Worm (Caenorhabditis elegans) whole organism, L2 larva: Measurements from ENCODE around the gene F32D1.8.

ENCODE experiments used
- F13H6.1 ChIP-seq: sonication (generic microtip); optimal IDR thresholded peaks from 2 replicates; lab custom pipeline; 2016; ENCODE audit warnings: missing genetic modification characterization, missing compliant biosample characterization
- R02D3.7 ChIP-seq: fragments of 150-350 bp; optimal IDR thresholded peaks from 2 replicates; lab custom pipeline; 2014; ENCODE audit warnings: missing biosample characterization, missing genetic modification characterization
- Y55F3AM.14 ChIP-seq: fragments of 200-800 bp; sonication (Bioruptor generic); optimal IDR thresholded peaks from 2 replicates; lab custom pipeline; 2018; ENCODE audit warnings: mild to moderate bottlenecking, missing genetic modification characterization, missing compliant biosample characterization
- ZK546.5 ChIP-seq: sonication (generic microtip); optimal IDR thresholded peaks from 2 replicates; lab custom pipeline; 2017; ENCODE audit warnings: missing biosample characterization, missing genetic modification characterization
- alr-1 ChIP-seq: fragments of 150-350 bp; optimal IDR thresholded peaks from 2 replicates; lab custom pipeline; 2014; ENCODE audit warnings: missing biosample characterization, missing genetic modification characterization
- ama-1 ChIP-seq: fragments of 150-350 bp; optimal IDR thresholded peaks from 2 replicates; lab custom pipeline; 2018; ENCODE audit warnings: inconsistent platforms
- blmp-1 ChIP-seq: sonication (generic microtip); optimal IDR thresholded peaks from 2 replicates; lab custom pipeline; 2017; ENCODE audit warnings: missing genetic modification characterization, mild to moderate bottlenecking, missing compliant biosample characterization, antibody characterized with exemption, moderate library complexity; ENCODE audit not compliant: insufficient read depth
- ceh-16 ChIP-seq: fragments of 150-350 bp; optimal IDR thresholded peaks from 2 replicates; lab custom pipeline; 2014; ENCODE audit warnings: missing biosample characterization, missing genetic modification characterization
- ceh-82 ChIP-seq: fragments of 150-350 bp; optimal IDR thresholded peaks from 2 replicates; lab custom pipeline; 2014; ENCODE audit warnings: missing biosample characterization, missing genetic modification characterization
- crh-2 ChIP-seq: sonication (generic microtip); optimal IDR thresholded peaks from 2 replicates; lab custom pipeline; 2017; ENCODE audit warnings: missing biosample characterization, missing genetic modification characterization
- egl-27 ChIP-seq: sonication (generic microtip); optimal IDR thresholded peaks from 3 replicates; lab custom pipeline; 2017; ENCODE audit warnings: missing biosample characterization, missing genetic modification reagents, missing genetic modification characterization
- elt-3 ChIP-seq: sonication (generic microtip); optimal IDR thresholded peaks from 2 replicates; lab custom pipeline; 2017; ENCODE audit warnings: missing biosample characterization, missing genetic modification characterization
- fos-1 ChIP-seq: fragments of 150-350 bp; optimal IDR thresholded peaks from 2 replicates; lab custom pipeline; 2014; ENCODE audit warnings: missing biosample characterization, missing genetic modification characterization
- gmeb-1 ChIP-seq: fragments of 150-350 bp; optimal IDR thresholded peaks from 2 replicates; lab custom pipeline; 2014; ENCODE audit warnings: missing biosample characterization, missing genetic modification characterization
- lin-39 ChIP-seq: fragments of 150-350 bp; optimal IDR thresholded peaks from 2 replicates; lab custom pipeline; 2014; ENCODE audit warnings: missing biosample characterization, missing genetic modification reagents, missing genetic modification characterization
- mab-5 ChIP-seq: fragments of 150-350 bp; optimal IDR thresholded peaks from 2 replicates; lab custom pipeline; 2014; ENCODE audit warnings: missing biosample characterization, missing genetic modification characterization
- mbf-1 ChIP-seq: sonication (generic microtip); optimal IDR thresholded peaks from 2 replicates; lab custom pipeline; 2017; ENCODE audit warnings: missing biosample characterization, missing genetic modification characterization
- nhr-11 ChIP-seq: fragments of 150-350 bp; optimal IDR thresholded peaks from 2 replicates; lab custom pipeline; 2014; ENCODE audit warnings: missing biosample characterization, missing genetic modification characterization
- nhr-12 ChIP-seq: fragments of 150-350 bp; optimal IDR thresholded peaks from 2 replicates; lab custom pipeline; 2014; ENCODE audit warnings: missing biosample characterization, missing genetic modification characterization
- nhr-129 ChIP-seq: fragments of 150-350 bp; optimal IDR thresholded peaks from 2 replicates; lab custom pipeline; 2014; ENCODE audit warnings: missing biosample characterization, missing genetic modification characterization
- nhr-21 ChIP-seq: fragments of 150-350 bp; optimal IDR thresholded peaks from 2 replicates; lab custom pipeline; 2014; ENCODE audit warnings: missing biosample characterization, missing genetic modification characterization
- nhr-237 ChIP-seq: fragments of 150-350 bp; optimal IDR thresholded peaks from 2 replicates; lab custom pipeline; 2014; ENCODE audit warnings: missing biosample characterization, missing genetic modification characterization
- nhr-25 ChIP-seq: fragments of 150-350 bp; sonication (generic microtip); optimal IDR thresholded peaks from 3 replicates; lab custom pipeline; 2014; ENCODE audit warnings: missing biosample characterization, missing genetic modification characterization
- nhr-6 ChIP-seq: fragments of 150-350 bp; optimal IDR thresholded peaks from 2 replicates; lab custom pipeline; 2014; ENCODE audit warnings: missing biosample characterization, missing genetic modification characterization
- nhr-77 ChIP-seq: fragments of 150-350 bp; optimal IDR thresholded peaks from 2 replicates; lab custom pipeline; 2014; ENCODE audit warnings: missing biosample characterization, missing genetic modification characterization
- sma-3 ChIP-seq: sonication (generic microtip); optimal IDR thresholded peaks from 2 replicates; lab custom pipeline; 2016; ENCODE audit warnings: missing genetic modification reagents, missing genetic modification characterization, missing compliant biosample characterization
- sma-9 ChIP-seq, 2 experiments: fragments of 150-350 bp in 1 of 2; sonication (generic microtip) in 1 of 2; optimal IDR thresholded peaks; 2 replicates each; lab custom pipeline; 2014 to 2016; ENCODE audit warnings: missing genetic modification characterization in 2 of 2, mild to moderate bottlenecking in 1 of 2, missing biosample characterization in 1 of 2, missing compliant biosample characterization in 1 of 2, missing genetic modification reagents in 1 of 2, moderate library complexity in 1 of 2
- snpc-4 ChIP-seq: fragments of 150-350 bp; optimal IDR thresholded peaks from 2 replicates; lab custom pipeline; 2014; ENCODE audit warnings: missing biosample characterization, missing genetic modification characterization
- ztf-1 ChIP-seq: fragments of 200-800 bp; sonication (Bioruptor generic); conservative IDR thresholded peaks from 2 replicates; pipeline ENCODE4 v1.3.6; 2022; ENCODE audit warnings: missing genetic modification characterization, missing compliant biosample characterization
- ztf-11 ChIP-seq: sonication (generic microtip); optimal IDR thresholded peaks from 2 replicates; lab custom pipeline; 2017; ENCODE audit warnings: missing biosample characterization, missing genetic modification characterization
- ztf-4 ChIP-seq: fragments of 150-350 bp; optimal IDR thresholded peaks from 2 replicates; lab custom pipeline; 2014; ENCODE audit warnings: missing biosample characterization, missing genetic modification characterization

Gene F32D1.8

ce11 chrV:4375807-4376564 lies 1.5 kb downstream of the F32D1.8 start, which contains the start of gene F32D1.7:
Gene F32D1.7, minus strand, starts transcription at chrV:4376173.
- TF ChIP-seq lin-39 (tag; lab: Kevin White, UChicago) (no peak), Y55F3AM.14 (GFP tag; lab: Kevin White, UChicago) (no peak), nhr-12 (tag; lab: Kevin White, UChicago) (no peak), ztf-11 (tag; lab: Kevin White, UChicago) (no peak), sma-9 (GFP tag; optimal IDR thresholded peaks at IDR 0.05; lab: Kevin White, UChicago) (no peak), sma-9 (tag; optimal IDR thresholded peaks at IDR 0.05; lab: Kevin White, UChicago) (no peak), alr-1 (tag; lab: Kevin White, UChicago) (no peak), nhr-129 (tag; lab: Kevin White, UChicago) (no peak), nhr-237 (no peak), nhr-6 (no peak), ceh-82 (tag; lab: Kevin White, UChicago) (no peak), ztf-4 (no peak), fos-1 (tag; lab: Kevin White, UChicago) (no peak), crh-2 (tag; lab: Kevin White, UChicago) (no peak), snpc-4 (tag; lab: Kevin White, UChicago) (no peak)

ce11 chrV:4374625-4375024 lies 2.9 kb downstream of the F32D1.8 start, which contains the start of gene neg-1:
Gene neg-1, minus strand, starts transcription at chrV:4374874.
- no peak for TF ChIP-seq nhr-77 (tag; lab: Kevin White, UChicago)
- TF ChIP-seq alr-1 (tag; lab: Kevin White, UChicago), result no peak
- no peak for TF ChIP-seq R02D3.7 (tag; lab: Kevin White, UChicago)
- no peak for TF ChIP-seq sma-9 (GFP tag; optimal IDR thresholded peaks at IDR 0.05; lab: Kevin White, UChicago)
- no peak for TF ChIP-seq sma-9 (tag; optimal IDR thresholded peaks at IDR 0.05; lab: Kevin White, UChicago)
- no peak for TF ChIP-seq mbf-1
- no peak for TF ChIP-seq mab-5 (tag; lab: Kevin White, UChicago)

ce11 chrV:4373656-4374055 lies 3.9 kb downstream of the F32D1.8 start:
- no peak for TF ChIP-seq snpc-4 (tag; lab: Kevin White, UChicago)
- no peak for TF ChIP-seq nhr-77 (tag; lab: Kevin White, UChicago)
- TF ChIP-seq ama-1 (lab: Kevin White, UChicago), result no peak
- no peak for TF ChIP-seq ZK546.5 (tag; lab: Kevin White, UChicago)
- no peak for TF ChIP-seq nhr-237
- TF ChIP-seq alr-1 (tag; lab: Kevin White, UChicago), result no peak
- no peak for TF ChIP-seq gmeb-1 (tag; lab: Kevin White, UChicago)
- no peak for TF ChIP-seq ceh-82 (tag; lab: Kevin White, UChicago)
- TF ChIP-seq sma-3, result no peak
- no peak for TF ChIP-seq lin-39 (tag; lab: Kevin White, UChicago)
- TF ChIP-seq nhr-25 (tag; lab: Kevin White, UChicago), result no peak
- no peak for TF ChIP-seq F13H6.1
- no peak for TF ChIP-seq sma-9 (GFP tag; optimal IDR thresholded peaks at IDR 0.05; lab: Kevin White, UChicago)
- no peak for TF ChIP-seq sma-9 (tag; optimal IDR thresholded peaks at IDR 0.05; lab: Kevin White, UChicago)
- TF ChIP-seq blmp-1 (tag; lab: Kevin White, UChicago), result no peak
- no peak for TF ChIP-seq ceh-16
- TF ChIP-seq elt-3 (tag; lab: Kevin White, UChicago), result no peak
- no peak for TF ChIP-seq nhr-11 (tag; lab: Kevin White, UChicago)
- TF ChIP-seq ztf-1 (GFP tag; lab: Robert Waterston, UW), result no peak
- TF ChIP-seq, all 48 proteins: peak for 0

- no peak for TF ChIP-seq gmeb-1 (tag; lab: Kevin White, UChicago)
- TF ChIP-seq sma-3, result no peak
- TF ChIP-seq alr-1 (tag; lab: Kevin White, UChicago), result no peak
- no peak for TF ChIP-seq egl-27
- no peak for TF ChIP-seq nhr-21 (tag; lab: Kevin White, UChicago)
- TF ChIP-seq ztf-1 (GFP tag; lab: Robert Waterston, UW), result no peak
- TF ChIP-seq lin-39 (tag; lab: Kevin White, UChicago), result no peak
- no peak for TF ChIP-seq nhr-25 (tag; lab: Kevin White, UChicago)
- no peak for TF ChIP-seq blmp-1 (tag; lab: Kevin White, UChicago)
- TF ChIP-seq ceh-16, result no peak
- TF ChIP-seq, all 48 proteins: peak for 0
These were observed 4.5 kb downstream of the F32D1.8 start for ce11 chrV:4372986-4373385.
